Worm (Caenorhabditis elegans) whole organism, late embryonic: ENCODE results near the gene dop-2.

ENCODE experiments used
- F13H6.1 ChIP-seq: sonication (generic microtip); optimal IDR thresholded peaks from 2 replicates; lab custom pipeline; 2016; ENCODE audit warnings: missing genetic modification characterization, missing compliant biosample characterization
- ama-1 ChIP-seq: fragments of 150-350 bp; optimal IDR thresholded peaks from 2 replicates; lab custom pipeline; 2014
- nhr-11 ChIP-seq: fragments of 150-350 bp; optimal IDR thresholded peaks from 2 replicates; lab custom pipeline; 2014; ENCODE audit warnings: missing biosample characterization, missing genetic modification characterization
- unc-55 ChIP-seq: sonication (generic microtip); optimal IDR thresholded peaks from 2 replicates; lab custom pipeline; 2017; ENCODE audit warnings: missing biosample characterization, missing genetic modification reagents, missing genetic modification characterization

- no peak for TF ChIP-seq unc-55 (GFP tag; lab: Kevin White, UChicago)
- no peak for TF ChIP-seq nhr-11 (tag; lab: Kevin White, UChicago)
- TF ChIP-seq F13H6.1 (tag; lab: Kevin White, UChicago) = no peak
- TF ChIP-seq ama-1 (lab: Kevin White, UChicago) = no peak
Observed at ce11 chrV:9571673-9572072, 36.7 kb upstream of the dop-2 start.
